Worm (Caenorhabditis elegans) whole organism, L1 larva: ENCODE data around the gene sars-1.

Experiments
- fos-1 ChIP-seq: fragments of 150-350 bp; optimal IDR thresholded peaks from 2 replicates; lab custom pipeline; 2014; ENCODE audit warnings: missing biosample characterization, missing genetic modification characterization
- hlh-17 ChIP-seq: fragments of 200-800 bp; sonication (Bioruptor generic); optimal IDR thresholded peaks from 2 replicates; lab custom pipeline; 2018; ENCODE audit warnings: missing genetic modification characterization, mild to moderate bottlenecking, missing compliant biosample characterization, moderate library complexity, borderline replicate concordance
- jun-1 ChIP-seq: fragments of 150-350 bp; optimal IDR thresholded peaks from 2 replicates; lab custom pipeline; 2014; ENCODE audit warnings: missing biosample characterization, missing genetic modification reagents, missing genetic modification characterization
- lir-3 ChIP-seq: sonication (generic microtip); optimal IDR thresholded peaks from 2 replicates; lab custom pipeline; 2016; ENCODE audit warnings: mild to moderate bottlenecking, missing genetic modification characterization, moderate library complexity, missing compliant biosample characterization; ENCODE audit not compliant: poor library complexity
- nhr-237 ChIP-seq: fragments of 150-350 bp; optimal IDR thresholded peaks from 2 replicates; lab custom pipeline; 2014; ENCODE audit warnings: missing biosample characterization, missing genetic modification characterization
- skn-1 ChIP-seq: fragments of 150-350 bp; optimal IDR thresholded peaks from 2 replicates; lab custom pipeline; 2014; ENCODE audit warnings: missing biosample characterization, missing genetic modification characterization
- snpc-4 ChIP-seq: fragments of 150-350 bp; optimal IDR thresholded peaks from 2 replicates; lab custom pipeline; 2014; ENCODE audit warnings: missing biosample characterization, missing genetic modification characterization

- TF ChIP-seq hlh-17 (GFP tag; lab: Kevin White, UChicago) = no peak
- no peak for TF ChIP-seq fos-1 (tag; lab: Kevin White, UChicago)
- no peak for TF ChIP-seq nhr-237
- no peak for TF ChIP-seq jun-1 (tag; lab: Kevin White, UChicago)
- TF ChIP-seq snpc-4 (tag; lab: Kevin White, UChicago) = no peak
- no peak for TF ChIP-seq skn-1 (tag; lab: Kevin White, UChicago)
- no peak for TF ChIP-seq lir-3 (tag; lab: Kevin White, UChicago)
Measured at ce11 chrIV:10026129-10026528, 22.6 kb downstream of the sars-1 start.
